Fruit fly (Drosophila melanogaster) S2 (cell line): ENCODE measurements around the gene CG13991.

Experiments
- CG8478 ChIP-seq: fragments of >200 bp; optimal IDR thresholded peaks from 2 replicates; lab custom pipeline; 2018
- CTCF ChIP-seq, 2 experiments: fragments of >200 bp; optimal IDR thresholded peaks; 2 replicates each; lab custom pipeline; 2018

DNA sequence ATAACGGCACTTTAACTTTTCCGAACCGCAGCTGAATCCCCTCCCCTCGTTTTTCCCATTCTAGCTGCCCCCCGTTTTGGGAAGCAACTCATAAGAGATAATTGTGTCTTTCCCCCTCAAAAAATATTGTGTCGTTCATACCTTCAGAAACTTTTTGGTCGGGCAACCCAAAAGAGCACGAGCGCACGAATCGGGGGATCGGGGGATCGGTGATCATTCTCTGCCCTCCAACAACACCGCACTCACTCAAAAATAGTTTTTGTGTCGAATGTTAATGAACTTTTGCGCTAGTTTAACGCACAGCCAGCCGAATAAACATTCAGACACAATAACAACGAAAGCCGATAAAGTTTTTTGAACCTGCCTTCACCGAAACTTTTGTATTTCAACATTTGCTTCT is 48.8 kb upstream of the CG13991 start:
- no peak for TF ChIP-seq CTCF (optimal IDR thresholded peaks at IDR 0.05; lab: Kevin White, UChicago)
- TF ChIP-seq CG8478 (lab: Kevin White, UChicago), result no peak
